Fruit fly (Drosophila melanogaster): ENCODE results near the gene CG14933.
A peak's percentile ranks its signal among the peaks of the same experiment; 100 is the strongest.

Gene CG14933

DNA sequence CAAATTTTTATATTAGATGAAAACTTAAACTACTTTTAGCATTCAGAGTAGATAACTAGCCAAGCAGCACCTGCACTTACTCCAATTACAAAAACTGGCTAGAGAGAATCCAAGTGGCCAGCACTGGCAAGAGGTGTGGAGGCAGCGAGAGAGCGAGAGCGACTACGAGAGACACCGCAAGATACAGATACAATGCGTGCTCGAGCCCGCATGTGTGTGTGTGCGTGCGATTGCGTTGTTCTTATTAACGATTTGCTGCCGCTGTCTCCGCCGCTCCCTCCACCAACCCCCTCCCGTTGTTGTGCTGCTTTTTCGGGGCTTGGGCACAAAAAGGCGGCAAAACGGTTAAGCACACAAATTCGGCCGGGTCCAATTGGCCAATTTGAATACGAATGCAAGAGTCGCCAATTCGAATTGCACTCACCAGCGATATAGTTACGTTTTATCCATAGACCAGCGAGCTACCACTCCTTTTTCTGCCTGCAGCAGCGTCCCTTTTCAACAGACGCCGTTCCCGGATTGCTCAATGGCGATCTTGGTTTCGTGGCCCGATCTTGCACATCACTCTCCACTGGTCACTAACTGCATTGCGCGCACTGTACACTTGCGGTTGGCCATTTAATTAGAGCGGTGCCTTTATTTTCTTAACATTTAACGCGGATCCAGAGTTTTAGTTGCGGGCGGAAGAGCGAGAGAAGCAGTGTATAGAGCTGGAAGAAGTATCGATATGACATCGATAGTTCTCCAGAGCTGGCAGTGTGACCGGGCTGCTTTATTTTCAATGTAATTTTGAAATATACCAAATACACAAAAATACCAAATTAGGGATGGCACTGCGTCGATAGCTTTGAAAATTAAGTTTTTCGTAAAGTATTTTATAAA is 33.7 kb upstream of the CG14933 start, which contains the start of gene crol (continued):
- no peak for TF ChIP-seq CG18476 (GFP tag; optimal IDR thresholded peaks at IDR 0.05)
- TF ChIP-seq Meics (GFP tag; optimal IDR thresholded peaks at IDR 0.05), result peak; percentile 7
- peak; percentile 1 for TF ChIP-seq mam (GFP tag; optimal IDR thresholded peaks at IDR 0.05)
- TF ChIP-seq shn (GFP tag; optimal IDR thresholded peaks at IDR 0.05), result no peak
- peak; percentile 55 for TF ChIP-seq tna (GFP tag; IDR thresholded peaks at IDR 0.05; ENCODE audit: partially characterized antibody)
- peak; percentile 80 for TF ChIP-seq Med (GFP tag)
- 0 out of 3 replicates have a peak, but pooled peaks have one; percentile 10 for TF ChIP-seq zfh1 (GFP tag; IDR thresholded peaks at IDR 0.05)
- peak; percentile 36 for TF ChIP-seq Nf-YB (GFP tag; optimal IDR thresholded peaks at IDR 0.05)
- peak; percentile 46 for TF ChIP-seq CHES-1-like (GFP tag; optimal IDR thresholded peaks at IDR 0.05)
- peak; percentile 47 for TF ChIP-seq CG4617 (GFP tag; optimal IDR thresholded peaks at IDR 0.05; ENCODE audit: borderline replicate concordance)
- TF ChIP-seq D (optimal IDR thresholded peaks at IDR 0.05), result peak; percentile 61
- TF ChIP-seq D (GFP tag; optimal IDR thresholded peaks at IDR 0.05), result no peak
- TF ChIP-seq Ets97D (GFP tag; optimal IDR thresholded peaks at IDR 0.05), result peak; percentile 81
- no peak for TF ChIP-seq BtbVII (GFP tag; optimal IDR thresholded peaks at IDR 0.05)
- TF ChIP-seq MESR4 (GFP tag; optimal IDR thresholded peaks at IDR 0.05), result peak; percentile 89
- peak; percentile 59 for TF ChIP-seq CG9932 (GFP tag; IDR thresholded peaks at IDR 0.05)
- no peak for TF ChIP-seq Doc2 (GFP tag; IDR thresholded peaks at IDR 0.05)
- peak; percentile 54 for TF ChIP-seq CG32532 (GFP tag; IDR thresholded peaks at IDR 0.05)
- TF ChIP-seq CG3847 (GFP tag; IDR thresholded peaks at IDR 0.05), result peak; percentile 58
- TF ChIP-seq kah (GFP tag; optimal IDR thresholded peaks at IDR 0.05), result no peak
- no peak for TF ChIP-seq Max (GFP tag; optimal IDR thresholded peaks at IDR 0.05)
- TF ChIP-seq ttk (GFP tag; IDR thresholded peaks at IDR 0.05), result 0 out of 2 replicates have a peak, but pooled peaks have one; percentile 16
- peak; percentile 10 for TF ChIP-seq CG12942 (GFP tag; optimal IDR thresholded peaks at IDR 0.05)
- TF ChIP-seq gce (GFP tag; IDR thresholded peaks at IDR 0.05), result no peak
- TF ChIP-seq vnd (GFP tag; IDR thresholded peaks at IDR 0.05; ENCODE audit: partially characterized antibody), result peak; percentile 72
- TF ChIP-seq usp (GFP tag; optimal IDR thresholded peaks at IDR 0.05), result no peak
- no peak for TF ChIP-seq CG8359 (GFP tag; optimal IDR thresholded peaks at IDR 0.05; ENCODE audit: borderline replicate concordance)
- peak; percentile 59 for TF ChIP-seq CG14860 (GFP tag; IDR thresholded peaks at IDR 0.05; ENCODE audit: partially characterized antibody)
- TF ChIP-seq Fer3 (tag; optimal IDR thresholded peaks at IDR 0.05), result no peak
- TF ChIP-seq dan (GFP tag; IDR thresholded peaks at IDR 0.05), result no peak
- peak; percentile 62 for TF ChIP-seq CG15479 (GFP tag; optimal IDR thresholded peaks at IDR 0.05)
- peak; percentile 42; the same call in 1 of the 2 replicates for TF ChIP-seq MBD-R2 (GFP tag; IDR thresholded peaks at IDR 0.05)
- peak; percentile 74 for TF ChIP-seq CG7963 (GFP tag; IDR thresholded peaks at IDR 0.05; ENCODE audit: partially characterized antibody)
- TF ChIP-seq hkb (optimal IDR thresholded peaks at IDR 0.05), result no peak
- TF ChIP-seq hkb (GFP tag; IDR thresholded peaks at IDR 0.05), result peak; percentile 28; the same call in 1 of the 2 replicates
- TF ChIP-seq aop (GFP tag; IDR thresholded peaks at IDR 0.05), result peak; percentile 38; the same call in 1 of the 2 replicates
- peak; percentile 73 for TF ChIP-seq sens (GFP tag)
- peak; percentile 80 for TF ChIP-seq sna (GFP tag; IDR thresholded peaks at IDR 0.05; ENCODE audit: partially characterized antibody)
- TF ChIP-seq Hr51 (GFP tag; optimal IDR thresholded peaks at IDR 0.05), result peak in 1 of 2 experiments; percentile 34
- no peak for TF ChIP-seq z (GFP tag; IDR thresholded peaks at IDR 0.05)
- TF ChIP-seq bigmax (GFP tag; optimal IDR thresholded peaks at IDR 0.05), result no peak
- TF ChIP-seq C15 (GFP tag; IDR thresholded peaks at IDR 0.05), result no peak
- no peak for TF ChIP-seq CG18619 (GFP tag; optimal IDR thresholded peaks at IDR 0.05)
- peak; percentile 13; the same call in 1 of the 2 replicates for TF ChIP-seq CG11085 (GFP tag; IDR thresholded peaks at IDR 0.05)
- peak; percentile 88 for TF ChIP-seq BEAF-32 (GFP tag; optimal IDR thresholded peaks at IDR 0.05)
- TF ChIP-seq NC2β (GFP tag; optimal IDR thresholded peaks at IDR 0.05), result peak; percentile 20
- TF ChIP-seq CG8924 (tag; optimal IDR thresholded peaks at IDR 0.05), result peak; percentile 42
- no peak for TF ChIP-seq sr (GFP tag; IDR thresholded peaks at IDR 0.05)
- TF ChIP-seq zen2 (GFP tag; IDR thresholded peaks at IDR 0.05; ENCODE audit: partially characterized antibody), result peak; percentile 85
